ENCODE assay signal across 1 fruit fly cellular context in genomic region chr3L:7510414-7511384, dm6.
TF ChIP-seq lines count a peak whose summit lies in the region.

Gene CG7546 (plus strand): TSS chr3L:7510986.

TF ChIP-seq in whole organism, embryonic, 481 proteins besides CTCF, POLR2A, EP300 and RAD21 (continued from another document and continues in another):
- TF ChIP-seq sna (GFP tag; IDR thresholded peaks at IDR 0.05; lab: Robert Waterston, UW; ENCODE audit: partially characterized antibody) (no peak), CG2116 (GFP tag; optimal IDR thresholded peaks at IDR 0.05; lab: Kevin White, UChicago) (peak; percentile 96), rib (GFP tag; IDR thresholded peaks at IDR 0.05; lab: Robert Waterston, UW) (peak; percentile 63), CG6813 (GFP tag; optimal IDR thresholded peaks at IDR 0.05; lab: Kevin White, UChicago) (no peak), CG3995 (GFP tag; optimal IDR thresholded peaks at IDR 0.05; lab: Kevin White, UChicago) (no peak), fd96Cb (tag; optimal IDR thresholded peaks at IDR 0.05; lab: Kevin White, UChicago) (peak; percentile 15), twi (tag; optimal IDR thresholded peaks at IDR 0.05; lab: Kevin White, UChicago) (peak; percentile 29), sc (optimal IDR thresholded peaks at IDR 0.05; lab: Kevin White, UChicago) (no peak), sc (GFP tag; optimal IDR thresholded peaks at IDR 0.05; lab: Kevin White, UChicago) (no peak), CG8478 (optimal IDR thresholded peaks at IDR 0.05; lab: Kevin White, UChicago) (no peak), CG17802 (tag; optimal IDR thresholded peaks at IDR 0.05; lab: Kevin White, UChicago) (no peak), CG31388 (GFP tag; optimal IDR thresholded peaks at IDR 0.05; lab: Kevin White, UChicago) (no peak), CG3281 (GFP tag; optimal IDR thresholded peaks at IDR 0.05; lab: Kevin White, UChicago) (peak; percentile 28), Rx (GFP tag; IDR thresholded peaks at IDR 0.05; lab: Robert Waterston, UW) (no peak), CG17829 (tag; optimal IDR thresholded peaks at IDR 0.05; lab: Kevin White, UChicago) (peak; percentile 31), CG15011 (GFP tag; optimal IDR thresholded peaks at IDR 0.05; lab: Kevin White, UChicago) (no peak), Scr (GFP tag; IDR thresholded peaks at IDR 0.05; lab: Robert Waterston, UW; ENCODE audit: partially characterized antibody) (no peak), schlank (tag; optimal IDR thresholded peaks at IDR 0.05; lab: Kevin White, UChicago) (no peak), CG12219 (GFP tag; optimal IDR thresholded peaks at IDR 0.05; lab: Kevin White, UChicago) (no peak), Nf-YB (GFP tag; optimal IDR thresholded peaks at IDR 0.05; lab: Kevin White, UChicago) (no peak), lov (optimal IDR thresholded peaks at IDR 0.05; lab: Kevin White, UChicago) (no peak), lov (GFP tag; IDR thresholded peaks at IDR 0.05; lab: Robert Waterston, UW) (no peak), Atf3 (GFP tag; optimal IDR thresholded peaks at IDR 0.05; lab: Kevin White, UChicago) (no peak), Dbx (GFP tag; IDR thresholded peaks at IDR 0.05; lab: Robert Waterston, UW) (0 out of 3 replicates have a peak, but pooled peaks have one; percentile 18), p53 (GFP tag; optimal IDR thresholded peaks at IDR 0.05; lab: Kevin White, UChicago) (no peak), kah (GFP tag; optimal IDR thresholded peaks at IDR 0.05; lab: Kevin White, UChicago) (no peak), Sry-δ (GFP tag; optimal IDR thresholded peaks at IDR 0.05; lab: Kevin White, UChicago) (no peak), GATAe (GFP tag; conservative IDR thresholded peaks at IDR 0.05; lab: Robert Waterston, UW) (no peak), tx (GFP tag; optimal IDR thresholded peaks at IDR 0.05; lab: Kevin White, UChicago) (no peak), CG9727 (GFP tag; optimal IDR thresholded peaks at IDR 0.05; lab: Kevin White, UChicago) (peak; percentile 13), so (GFP tag; IDR thresholded peaks at IDR 0.05; lab: Robert Waterston, UW) (no peak), CG5245 (GFP tag; optimal IDR thresholded peaks at IDR 0.05; lab: Kevin White, UChicago) (no peak), jumu (GFP tag; optimal IDR thresholded peaks at IDR 0.05; lab: Kevin White, UChicago) (no peak), CG10543 (GFP tag; optimal IDR thresholded peaks at IDR 0.05; lab: Kevin White, UChicago) (peak; percentile 22), CG8388 (GFP tag; optimal IDR thresholded peaks at IDR 0.05; lab: Kevin White, UChicago) (peak; percentile 20), en (GFP tag; optimal IDR thresholded peaks at IDR 0.05; lab: Kevin White, UChicago) (no peak), lab (GFP tag; optimal IDR thresholded peaks at IDR 0.05; lab: Kevin White, UChicago) (no peak), Ada2b (GFP tag; IDR thresholded peaks at IDR 0.05; lab: Robert Waterston, UW) (no peak), CG4730 (GFP tag; IDR thresholded peaks at IDR 0.05; lab: Robert Waterston, UW) (no peak), klu (GFP tag; IDR thresholded peaks at IDR 0.05; lab: Robert Waterston, UW) (no peak), maf-S (GFP tag; optimal IDR thresholded peaks at IDR 0.05; lab: Kevin White, UChicago) (no peak), Neu2 (GFP tag; optimal IDR thresholded peaks at IDR 0.05; lab: Kevin White, UChicago; ENCODE audit: borderline replicate concordance) (no peak), insv (GFP tag; optimal IDR thresholded peaks at IDR 0.05; lab: Kevin White, UChicago) (no peak), crol (GFP tag; IDR thresholded peaks at IDR 0.05; lab: Robert Waterston, UW) (peak; percentile 99), gsb-n (tag; optimal IDR thresholded peaks at IDR 0.05; lab: Kevin White, UChicago) (no peak), sug (tag; optimal IDR thresholded peaks at IDR 0.05; lab: Kevin White, UChicago) (peak; percentile 48), CG3838 (GFP tag; optimal IDR thresholded peaks at IDR 0.05; lab: Kevin White, UChicago) (no peak), lola (GFP tag; optimal IDR thresholded peaks at IDR 0.05; lab: Kevin White, UChicago) (peak in 1 of 3 experiments; percentile 65), CG11456 (GFP tag; IDR thresholded peaks at IDR 0.05; lab: Robert Waterston, UW) (no peak; the same call in 2 of the 3 replicates), az2 (GFP tag; optimal IDR thresholded peaks at IDR 0.05; lab: Kevin White, UChicago) (peak; percentile 50), dpn (GFP tag; optimal IDR thresholded peaks at IDR 0.05; lab: Kevin White, UChicago) (peak in 1 of 2 experiments; percentile 49), CG18476 (GFP tag; optimal IDR thresholded peaks at IDR 0.05; lab: Kevin White, UChicago) (no peak), CG6654 (GFP tag; optimal IDR thresholded peaks at IDR 0.05; lab: Kevin White, UChicago) (no peak), CG10366 (GFP tag; IDR thresholded peaks at IDR 0.05; lab: Robert Waterston, UW) (no peak), tap (tag; optimal IDR thresholded peaks at IDR 0.05; lab: Kevin White, UChicago) (no peak), CG31224 (GFP tag; IDR thresholded peaks at IDR 0.05; lab: Robert Waterston, UW) (no peak), br (optimal IDR thresholded peaks at IDR 0.05; lab: Kevin White, UChicago) (no peak), Fer3 (tag; optimal IDR thresholded peaks at IDR 0.05; lab: Kevin White, UChicago) (peak; percentile 4), Hr51 (GFP tag; optimal IDR thresholded peaks at IDR 0.05; lab: Kevin White, UChicago) (peak in 1 of 2 experiments; percentile 40), Hmx (GFP tag; optimal IDR thresholded peaks at IDR 0.05; lab: Kevin White, UChicago) (no peak), Ravus (GFP tag; IDR thresholded peaks at IDR 0.05; lab: Robert Waterston, UW) (no peak), CG18619 (GFP tag; optimal IDR thresholded peaks at IDR 0.05; lab: Kevin White, UChicago) (peak; percentile 34), Mad (GFP tag; optimal IDR thresholded peaks at IDR 0.05; lab: Kevin White, UChicago) (no peak), Dek (tag; optimal IDR thresholded peaks at IDR 0.05; lab: Kevin White, UChicago) (peak; percentile 16), hkb (optimal IDR thresholded peaks at IDR 0.05; lab: Kevin White, UChicago) (no peak), hkb (GFP tag; IDR thresholded peaks at IDR 0.05; lab: Robert Waterston, UW) (no peak), ftz-f1 (GFP tag; optimal IDR thresholded peaks at IDR 0.05; lab: Kevin White, UChicago) (no peak), Hsf (GFP tag; optimal IDR thresholded peaks at IDR 0.05; lab: Kevin White, UChicago) (peak; percentile 16), gt (GFP tag; IDR thresholded peaks at IDR 0.05; lab: Robert Waterston, UW) (no peak), Mrtf (GFP tag; IDR thresholded peaks at IDR 0.05; lab: Robert Waterston, UW) (no peak), mam (GFP tag; optimal IDR thresholded peaks at IDR 0.05; lab: Kevin White, UChicago) (peak; percentile 7), E2f1 (GFP tag; IDR thresholded peaks at IDR 0.05; lab: Robert Waterston, UW) (0 out of 2 replicates have a peak, but pooled peaks have one; percentile 14), row (GFP tag; IDR thresholded peaks at IDR 0.05; lab: Robert Waterston, UW) (peak; percentile 80), wdn (GFP tag; IDR thresholded peaks at IDR 0.05; lab: Robert Waterston, UW) (no peak), ham (GFP tag; IDR thresholded peaks at IDR 0.05; lab: Robert Waterston, UW) (no peak), CG12155 (GFP tag; optimal IDR thresholded peaks at IDR 0.05; lab: Kevin White, UChicago) (peak; percentile 37), CG8281 (tag; optimal IDR thresholded peaks at IDR 0.05; lab: Kevin White, UChicago) (no peak), CG15479 (GFP tag; optimal IDR thresholded peaks at IDR 0.05; lab: Kevin White, UChicago) (no peak), Drgx (GFP tag; IDR thresholded peaks at IDR 0.05; lab: Robert Waterston, UW) (no peak), repo (GFP tag; optimal IDR thresholded peaks at IDR 0.05; lab: Kevin White, UChicago) (no peak), wek (GFP tag; optimal IDR thresholded peaks at IDR 0.05; lab: Kevin White, UChicago) (no peak), Meics (GFP tag; optimal IDR thresholded peaks at IDR 0.05; lab: Kevin White, UChicago) (peak; percentile 49), stc (GFP tag; IDR thresholded peaks at IDR 0.05; lab: Robert Waterston, UW) (0 out of 2 replicates have a peak, but pooled peaks have one; percentile 17), pnt (GFP tag; optimal IDR thresholded peaks at IDR 0.05; lab: Kevin White, UChicago) (no peak), chm (GFP tag; IDR thresholded peaks at IDR 0.05; lab: Robert Waterston, UW) (no peak), Rfx (GFP tag; IDR thresholded peaks at IDR 0.05; lab: Robert Waterston, UW) (peak; percentile 49), NfI (GFP tag; optimal IDR thresholded peaks at IDR 0.05; lab: Kevin White, UChicago) (no peak), D (optimal IDR thresholded peaks at IDR 0.05; lab: Kevin White, UChicago) (peak; percentile 9), D (GFP tag; optimal IDR thresholded peaks at IDR 0.05; lab: Kevin White, UChicago) (no peak), da (GFP tag; optimal IDR thresholded peaks at IDR 0.05; lab: Kevin White, UChicago) (no peak), Dfd (GFP tag; optimal IDR thresholded peaks at IDR 0.05; lab: Kevin White, UChicago) (no peak), dmrt99B (tag; optimal IDR thresholded peaks at IDR 0.05; lab: Kevin White, UChicago) (no peak), Hmr (GFP tag; optimal IDR thresholded peaks at IDR 0.05; lab: Kevin White, UChicago) (peak; percentile 39), Poxn (GFP tag; IDR thresholded peaks at IDR 0.05; lab: Robert Waterston, UW) (no peak), CG13894 (tag; optimal IDR thresholded peaks at IDR 0.05; lab: Kevin White, UChicago) (no peak), CG10431 (GFP tag; optimal IDR thresholded peaks at IDR 0.05; lab: Kevin White, UChicago) (no peak), Max (GFP tag; optimal IDR thresholded peaks at IDR 0.05; lab: Kevin White, UChicago) (no peak), sd (tag; optimal IDR thresholded peaks at IDR 0.05; lab: Kevin White, UChicago) (peak; percentile 88), Atf6 (GFP tag; IDR thresholded peaks at IDR 0.05; lab: Robert Waterston, UW) (no peak), Six4 (GFP tag; optimal IDR thresholded peaks at IDR 0.05; lab: Kevin White, UChicago) (no peak), fd102C (GFP tag; optimal IDR thresholded peaks at IDR 0.05; lab: Kevin White, UChicago) (no peak), Dp (GFP tag; optimal IDR thresholded peaks at IDR 0.05; lab: Kevin White, UChicago) (peak; percentile 93), CG12071 (GFP tag; optimal IDR thresholded peaks at IDR 0.05; lab: Kevin White, UChicago) (no peak), CG6272 (GFP tag; IDR thresholded peaks at IDR 0.05; lab: Robert Waterston, UW) (peak; percentile 33; the same call in 1 of the 2 replicates), CG3847 (GFP tag; IDR thresholded peaks at IDR 0.05; lab: Robert Waterston, UW) (peak; percentile 73), Asciz (GFP tag; optimal IDR thresholded peaks at IDR 0.05; lab: Kevin White, UChicago) (no peak), mirr (GFP tag; optimal IDR thresholded peaks at IDR 0.05; lab: Kevin White, UChicago) (no peak), Stat92E (GFP tag; optimal IDR thresholded peaks at IDR 0.05; lab: Kevin White, UChicago) (no peak), Oaz (GFP tag; IDR thresholded peaks at IDR 0.05; lab: Robert Waterston, UW) (no peak), Fer1 (GFP tag; optimal IDR thresholded peaks at IDR 0.05; lab: Kevin White, UChicago) (no peak), Antp (GFP tag; optimal IDR thresholded peaks at IDR 0.05; lab: Kevin White, UChicago) (no peak), usp (GFP tag; optimal IDR thresholded peaks at IDR 0.05; lab: Kevin White, UChicago) (no peak), Dad (GFP tag; optimal IDR thresholded peaks at IDR 0.05; lab: Kevin White, UChicago) (no peak), Hr3 (GFP tag; optimal IDR thresholded peaks at IDR 0.05; lab: Kevin White, UChicago) (peak; percentile 56), E2f2 (GFP tag; IDR thresholded peaks at IDR 0.05; lab: Robert Waterston, UW) (peak; percentile 92), fd64A (GFP tag; optimal IDR thresholded peaks at IDR 0.05; lab: Kevin White, UChicago) (no peak), Jarid2 (GFP tag; optimal IDR thresholded peaks at IDR 0.05; lab: Kevin White, UChicago) (no peak), CG31365 (tag; optimal IDR thresholded peaks at IDR 0.05; lab: Kevin White, UChicago) (no peak), sim (GFP tag; IDR thresholded peaks at IDR 0.05; lab: Robert Waterston, UW) (no peak), crp (GFP tag; optimal IDR thresholded peaks at IDR 0.05; lab: Kevin White, UChicago) (no peak), CG12236 (GFP tag; optimal IDR thresholded peaks at IDR 0.05; lab: Kevin White, UChicago) (no peak), ewg (GFP tag; optimal IDR thresholded peaks at IDR 0.05; lab: Kevin White, UChicago) (peak; percentile 26), danr (GFP tag; IDR thresholded peaks at IDR 0.05; lab: Robert Waterston, UW) (no peak), Chrac-16 (GFP tag; optimal IDR thresholded peaks at IDR 0.05; lab: Kevin White, UChicago) (peak; percentile 10), CG9215 (GFP tag; IDR thresholded peaks at IDR 0.05; lab: Robert Waterston, UW) (peak; percentile 53), CG4854 (GFP tag; optimal IDR thresholded peaks at IDR 0.05; lab: Kevin White, UChicago) (no peak), YL-1 (GFP tag; optimal IDR thresholded peaks at IDR 0.05; lab: Kevin White, UChicago) (peak; percentile 43), inv (GFP tag; IDR thresholded peaks at IDR 0.05; lab: Robert Waterston, UW; ENCODE audit: partially characterized antibody) (no peak), Taf1 (GFP tag; IDR thresholded peaks at IDR 0.05; lab: Robert Waterston, UW) (no peak), tgo (GFP tag; IDR thresholded peaks at IDR 0.05; lab: Robert Waterston, UW) (no peak), Oli (tag; optimal IDR thresholded peaks at IDR 0.05; lab: Kevin White, UChicago) (peak; percentile 11), CG5180 (GFP tag; optimal IDR thresholded peaks at IDR 0.05; lab: Kevin White, UChicago) (no peak), bigmax (GFP tag; optimal IDR thresholded peaks at IDR 0.05; lab: Kevin White, UChicago) (no peak), CHES-1-like (GFP tag; optimal IDR thresholded peaks at IDR 0.05; lab: Kevin White, UChicago) (peak; percentile 35), CG43689 (GFP tag; IDR thresholded peaks at IDR 0.05; lab: Robert Waterston, UW) (no peak), ab (GFP tag; optimal IDR thresholded peaks at IDR 0.05; lab: Kevin White, UChicago) (no peak), unc-4 (GFP tag; IDR thresholded peaks at IDR 0.05; lab: Robert Waterston, UW; ENCODE audit: partially characterized antibody) (no peak), Elba2 (GFP tag; optimal IDR thresholded peaks at IDR 0.05; lab: Kevin White, UChicago) (no peak)
